Worm (Caenorhabditis elegans): ENCODE measurements around the gene clec-182.

DNA sequence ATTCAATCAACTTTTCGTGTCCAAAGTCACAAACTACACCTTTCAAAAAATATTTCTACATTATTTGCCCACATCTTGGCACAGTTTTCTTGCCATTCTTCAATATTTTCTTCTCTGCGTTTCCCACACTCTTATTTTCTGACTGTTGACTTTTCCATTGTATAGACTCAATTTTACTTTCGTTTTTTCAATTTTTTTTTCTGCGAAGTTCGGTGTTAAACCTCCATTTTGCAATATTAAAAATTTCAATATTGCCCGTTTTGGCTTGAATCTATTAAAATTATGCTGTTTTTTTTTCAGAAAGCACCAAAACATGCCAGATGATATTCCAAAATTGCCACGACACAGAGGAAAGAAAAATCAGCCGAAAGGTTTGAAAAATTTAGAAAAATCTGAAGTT lies 33.6 kb downstream of the clec-182 start, which contains the start of gene cdc-50.B:
- TF ChIP-seq lir-3 (tag; optimal IDR thresholded peaks at IDR 0.05) (no peak), aha-1 (tag) (no peak), nhr-237 (tag; optimal IDR thresholded peaks at IDR 0.05) (no peak), fos-1 (tag; optimal IDR thresholded peaks at IDR 0.05) (no peak), fkh-10 (GFP tag; optimal IDR thresholded peaks at IDR 0.05) (no peak), duxl-1 (tag; optimal IDR thresholded peaks at IDR 0.05; ENCODE audit: poor library complexity) (no peak), lsy-2 (tag; optimal IDR thresholded peaks at IDR 0.05) (no peak), unc-39 (tag; optimal IDR thresholded peaks at IDR 0.05) (no peak), nhr-11 (tag; optimal IDR thresholded peaks at IDR 0.05) (no peak), snpc-4 (tag; optimal IDR thresholded peaks at IDR 0.05) (no peak), ama-1 (optimal IDR thresholded peaks at IDR 0.05) (no peak), daf-8 (GFP tag; IDR thresholded peaks at IDR 0.05) (no peak), dmd-6 (GFP tag; IDR thresholded peaks at IDR 0.05) (no peak), hlh-30 (tag; optimal IDR thresholded peaks at IDR 0.05; ENCODE audit: insufficient read depth) (no peak)
